Fruit fly (Drosophila melanogaster) whole organism, embryonic: ENCODE data around the gene Kr-h1.

Experiments used
- Awh ChIP-seq: fragments of 200-800 bp; sonication (Bioruptor generic); IDR thresholded peaks from 2 replicates; pipeline ENCODE4, ENCODE4 v1.3.6; 2022; ENCODE audit warnings: missing biosample characterization, missing genetic modification characterization
- Bgb ChIP-seq: fragments of 200-800 bp; sonication (Bioruptor generic); IDR thresholded peaks from 2 replicates; pipeline ENCODE4 v1.3.6; 2022; ENCODE audit warnings: missing biosample characterization, missing genetic modification characterization; ENCODE audit not compliant: partially characterized antibody
- CG10543 ChIP-seq: fragments of 200-800 bp; sonication (Bioruptor generic); optimal IDR thresholded peaks from 3 replicates; lab custom pipeline; 2017; ENCODE audit warnings: missing biosample characterization, mild to moderate bottlenecking, missing genetic modification characterization, moderate library complexity
- CG10654 ChIP-seq: fragments of 200-800 bp; sonication (Bioruptor generic); optimal IDR thresholded peaks from 2 replicates; lab custom pipeline; 2016; ENCODE audit warnings: missing biosample characterization, missing genetic modification characterization
- CG11456 ChIP-seq: fragments of 200-800 bp; sonication (Bioruptor generic); IDR thresholded peaks from 3 replicates; pipeline ENCODE4 v1.3.6; 2022; ENCODE audit warnings: missing biosample characterization, missing genetic modification characterization
- CG12659 ChIP-seq: fragments of 200-800 bp; sonication (Bioruptor generic); optimal IDR thresholded peaks from 3 replicates; lab custom pipeline; 2017; ENCODE audit warnings: mild to moderate bottlenecking, missing biosample characterization, missing genetic modification reagents, missing genetic modification characterization
- CG14441 ChIP-seq: fragments of 200-800 bp; sonication (Bioruptor generic); IDR thresholded peaks from 2 replicates; pipeline ENCODE4 v1.3.6; 2022; ENCODE audit warnings: missing biosample characterization, missing genetic modification characterization
- CG15696 ChIP-seq: fragments of 200-800 bp; sonication (Bioruptor generic); optimal IDR thresholded peaks from 2 replicates; lab custom pipeline; 2019; ENCODE audit warnings: missing biosample characterization, mild to moderate bottlenecking, missing genetic modification characterization, moderate library complexity
- CG16779 ChIP-seq: fragments of 200-800 bp; sonication (Bioruptor generic); IDR thresholded peaks from 2 replicates; pipeline ENCODE4 v1.3.6; 2022; ENCODE audit warnings: missing biosample characterization, missing genetic modification characterization
- CG16813 ChIP-seq: fragments of 200-800 bp; sonication (Bioruptor generic); IDR thresholded peaks from 3 replicates; pipeline ENCODE4 v1.3.6; 2022; ENCODE audit warnings: missing biosample characterization, missing genetic modification characterization; ENCODE audit not compliant: partially characterized antibody
- CG17568 ChIP-seq: fragments of 200-800 bp; sonication (Bioruptor generic); optimal IDR thresholded peaks from 2 replicates; lab custom pipeline; 2018; ENCODE audit warnings: missing biosample characterization, mild to moderate bottlenecking, missing genetic modification characterization, moderate library complexity
- CG18599 ChIP-seq: fragments of 200-800 bp; sonication (Bioruptor generic); optimal IDR thresholded peaks from 3 replicates; lab custom pipeline; 2017; ENCODE audit warnings: missing biosample characterization, missing genetic modification characterization, mild to moderate bottlenecking, moderate library complexity, missing genetic modification reagents
- CG18764 ChIP-seq: fragments of 200-800 bp; sonication (Bioruptor generic); optimal IDR thresholded peaks from 3 replicates; lab custom pipeline; 2016; ENCODE audit warnings: missing biosample characterization, missing genetic modification characterization
- CG2199 ChIP-seq: fragments of 200-800 bp; sonication (Bioruptor generic); IDR thresholded peaks from 3 replicates; pipeline ENCODE4 v1.3.6; 2022; ENCODE audit warnings: missing biosample characterization, missing genetic modification characterization
- CG31224 ChIP-seq: fragments of 200-800 bp; sonication (Bioruptor generic); IDR thresholded peaks from 2 replicates; pipeline ENCODE4 v1.3.6; 2022; ENCODE audit warnings: missing biosample characterization, missing genetic modification characterization
- CG32772 ChIP-seq: fragments of 200-800 bp; sonication (Bioruptor generic); IDR thresholded peaks from 2 replicates; pipeline ENCODE4 v1.3.6; 2022; ENCODE audit warnings: missing biosample characterization, missing genetic modification characterization
- CG3281 ChIP-seq: fragments of 200-800 bp; sonication (Bioruptor generic); optimal IDR thresholded peaks from 3 replicates; lab custom pipeline; 2017; ENCODE audit warnings: missing biosample characterization, mild to moderate bottlenecking, missing genetic modification characterization
- CG4617 ChIP-seq: fragments of 200-800 bp; sonication (Bioruptor generic); optimal IDR thresholded peaks from 3 replicates; lab custom pipeline; 2016; ENCODE audit warnings: missing biosample characterization, missing genetic modification characterization, borderline replicate concordance
- CG5245 ChIP-seq: fragments of 200-800 bp; sonication (Bioruptor generic); optimal IDR thresholded peaks from 3 replicates; lab custom pipeline; 2016; ENCODE audit warnings: missing biosample characterization, missing genetic modification characterization
- CG6254 ChIP-seq: fragments of 200-800 bp; sonication (Bioruptor generic); optimal IDR thresholded peaks from 3 replicates; lab custom pipeline; 2017; ENCODE audit warnings: mild to moderate bottlenecking, missing biosample characterization, missing genetic modification reagents, missing genetic modification characterization
- CG6765 ChIP-seq: fragments of 200-800 bp; sonication (Bioruptor generic); optimal IDR thresholded peaks from 3 replicates; lab custom pipeline; 2017; ENCODE audit warnings: missing biosample characterization, mild to moderate bottlenecking, missing genetic modification characterization
- CG6791 ChIP-seq: fragments of 200-800 bp; sonication (Bioruptor generic); IDR thresholded peaks from 3 replicates; pipeline ENCODE4 v1.3.6; 2022; ENCODE audit warnings: missing biosample characterization, missing genetic modification characterization; ENCODE audit not compliant: partially characterized antibody
- CG6813 ChIP-seq: fragments of 200-800 bp; sonication (Bioruptor generic); optimal IDR thresholded peaks from 2 replicates; lab custom pipeline; 2017; ENCODE audit warnings: missing biosample characterization, missing genetic modification characterization, mild to moderate bottlenecking, moderate library complexity, missing genetic modification reagents
- CG6854 ChIP-seq: fragments of 200-800 bp; sonication (Bioruptor generic); optimal IDR thresholded peaks from 3 replicates; lab custom pipeline; 2017; ENCODE audit warnings: missing biosample characterization, mild to moderate bottlenecking, missing genetic modification characterization
- CG7963 ChIP-seq: fragments of 200-800 bp; sonication (Bioruptor generic); IDR thresholded peaks from 3 replicates; pipeline ENCODE4 v1.3.6; 2022; ENCODE audit warnings: missing biosample characterization, missing genetic modification characterization; ENCODE audit not compliant: partially characterized antibody
- CG8924 ChIP-seq: fragments of 200-800 bp; optimal IDR thresholded peaks from 3 replicates; lab custom pipeline; 2019; ENCODE audit warnings: missing biosample characterization, mild to moderate bottlenecking, missing genetic modification characterization, moderate library complexity
- Dfd ChIP-seq, 2 experiments: fragments of >200 bp; optimal IDR thresholded peaks; 2 replicates each; lab custom pipeline; 2017; ENCODE audit warnings: missing biosample characterization in 2 of 2, missing genetic modification characterization in 2 of 2
- Dll ChIP-seq: fragments of 200-800 bp; sonication (Bioruptor generic); IDR thresholded peaks from 4 replicates; pipeline ENCODE4 v1.3.6; 2022; ENCODE audit warnings: missing biosample characterization, missing genetic modification characterization; ENCODE audit not compliant: partially characterized antibody
- ERR ChIP-seq: fragments of 200-800 bp; sonication (Bioruptor generic); optimal IDR thresholded peaks from 2 replicates; lab custom pipeline; 2016; ENCODE audit warnings: missing biosample characterization, missing genetic modification characterization
- H15 ChIP-seq: fragments of 200-800 bp; sonication (Bioruptor generic); IDR thresholded peaks from 3 replicates; pipeline ENCODE4 v1.3.6; 2022; ENCODE audit warnings: missing biosample characterization, missing genetic modification characterization
- HLHmδ ChIP-seq: fragments of 200-800 bp; sonication (Bioruptor generic); optimal IDR thresholded peaks from 2 replicates; lab custom pipeline; 2018; ENCODE audit warnings: missing biosample characterization, mild to moderate bottlenecking, missing genetic modification characterization, moderate library complexity
- Lhr ChIP-seq: fragments of 200-800 bp; sonication (Bioruptor generic); optimal IDR thresholded peaks from 3 replicates; lab custom pipeline; 2017; ENCODE audit warnings: mild to moderate bottlenecking, missing biosample characterization, missing genetic modification reagents, missing genetic modification characterization
- Med ChIP-seq: fragments of 200-800 bp; sonication (Bioruptor generic); peaks from one replicate; lab custom pipeline; 2016; ENCODE audit warnings: missing biosample characterization, missing genetic modification characterization, mild to moderate bottlenecking, inconsistent platforms, moderate library complexity
- Neu2 ChIP-seq: fragments of 200-800 bp; sonication (Bioruptor generic); optimal IDR thresholded peaks from 3 replicates; lab custom pipeline; 2016; ENCODE audit warnings: missing biosample characterization, missing genetic modification characterization, borderline replicate concordance
- Sox102F ChIP-seq: fragments of 200-800 bp; sonication (Bioruptor generic); optimal IDR thresholded peaks from 2 replicates; lab custom pipeline; 2018; ENCODE audit warnings: missing biosample characterization, mild to moderate bottlenecking, missing genetic modification characterization, moderate library complexity
- Stat92E ChIP-seq, 3 experiments: fragments of >200 bp in 2 of 3; fragments of 200-800 bp in 1 of 3; sonication (Bioruptor generic) in 1 of 3; optimal IDR thresholded peaks; 2 replicates each; lab custom pipeline; 2017 to 2019; ENCODE audit warnings: missing biosample characterization in 3 of 3, missing genetic modification characterization in 3 of 3, mild to moderate bottlenecking in 1 of 3, moderate library complexity in 1 of 3
- ase ChIP-seq: fragments of 200-800 bp; sonication (Bioruptor generic); IDR thresholded peaks from 3 replicates; pipeline ENCODE4 v1.3.6; 2022; ENCODE audit warnings: missing biosample characterization, missing genetic modification characterization
- bab2 ChIP-seq: fragments of 200-800 bp; sonication (Bioruptor generic); optimal IDR thresholded peaks from 2 replicates; lab custom pipeline; 2016; ENCODE audit warnings: missing biosample characterization, missing genetic modification characterization
- cwo ChIP-seq: fragments of 200-800 bp; sonication (Bioruptor generic); optimal IDR thresholded peaks from 3 replicates; lab custom pipeline; 2017; ENCODE audit warnings: missing biosample characterization, missing genetic modification characterization, mild to moderate bottlenecking, moderate library complexity, missing genetic modification reagents
- emc ChIP-seq: fragments of 200-800 bp; sonication (Bioruptor generic); optimal IDR thresholded peaks from 2 replicates; lab custom pipeline; 2016; ENCODE audit warnings: missing biosample characterization, missing genetic modification characterization
- grau ChIP-seq: fragments of 200-800 bp; optimal IDR thresholded peaks from 3 replicates; lab custom pipeline; 2019; ENCODE audit warnings: missing biosample characterization, mild to moderate bottlenecking, missing genetic modification characterization, moderate library complexity
- kni ChIP-seq: fragments of 200-800 bp; sonication (Bioruptor generic); optimal IDR thresholded peaks from 3 replicates; lab custom pipeline; 2017; ENCODE audit warnings: mild to moderate bottlenecking, missing biosample characterization, missing genetic modification reagents, missing genetic modification characterization
- luna ChIP-seq: fragments of 200-800 bp; sonication (Bioruptor generic); optimal IDR thresholded peaks from 2 replicates; lab custom pipeline; 2016; ENCODE audit warnings: missing biosample characterization, missing genetic modification characterization
- mam ChIP-seq: fragments of 200-800 bp; sonication (Bioruptor generic); optimal IDR thresholded peaks from 3 replicates; lab custom pipeline; 2016; ENCODE audit warnings: missing biosample characterization, missing genetic modification characterization
- otp ChIP-seq: fragments of 200-800 bp; sonication (Bioruptor generic); IDR thresholded peaks from 3 replicates; pipeline ENCODE4, ENCODE4 v1.3.6; 2022; ENCODE audit warnings: missing biosample characterization, missing genetic modification characterization
- p53 ChIP-seq: fragments of 200-800 bp; sonication (Bioruptor generic); optimal IDR thresholded peaks from 2 replicates; lab custom pipeline; 2016; ENCODE audit warnings: missing biosample characterization, missing genetic modification characterization
- sd ChIP-seq: fragments of 200-800 bp; sonication (Bioruptor generic); optimal IDR thresholded peaks from 3 replicates; lab custom pipeline; 2018; ENCODE audit warnings: missing biosample characterization, mild to moderate bottlenecking, missing genetic modification characterization, moderate library complexity
- usp ChIP-seq: fragments of >200 bp; optimal IDR thresholded peaks from 2 replicates; lab custom pipeline; 2017; ENCODE audit warnings: missing biosample characterization, missing genetic modification characterization
- z ChIP-seq: fragments of 200-800 bp; sonication (Bioruptor generic); IDR thresholded peaks from 3 replicates; pipeline ENCODE4 v1.3.6; 2022; ENCODE audit warnings: missing biosample characterization, missing genetic modification characterization

Gene Kr-h1

DNA sequence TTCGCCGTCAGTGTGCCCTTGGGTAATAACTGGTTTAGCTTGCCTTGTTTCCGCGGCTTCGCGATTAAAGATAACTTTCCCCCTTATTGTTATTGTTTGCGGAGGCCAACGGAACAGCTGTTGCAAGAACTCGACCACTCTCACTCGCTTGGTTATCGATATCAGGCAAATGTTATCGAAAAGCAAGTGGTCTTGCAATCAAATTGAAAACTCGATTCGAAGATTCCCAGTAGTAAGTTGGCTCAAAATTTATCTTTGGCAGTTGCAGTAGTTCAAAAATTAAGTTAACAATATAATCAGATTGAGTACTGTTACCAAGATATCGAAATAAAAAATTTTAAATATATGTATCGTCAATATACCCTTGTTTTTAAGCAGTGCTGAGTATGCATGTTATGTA lies 16.6 kb upstream of the Kr-h1 start, which contains the start of the genes Fbw5 and CG9147 (continued):
- TF ChIP-seq emc (GFP tag; lab: Kevin White, UChicago) (peak; percentile 98), CG5245 (peak; percentile 100), CG10654 (peak; percentile 99), CG12659 (GFP tag; lab: Kevin White, UChicago) (peak; percentile 100), grau (tag; lab: Kevin White, UChicago) (peak; percentile 99), CG16813 (GFP tag; lab: Robert Waterston, UW) (peak; percentile 46; the same call in 1 of the 3 replicates), CG31224 (GFP tag; lab: Robert Waterston, UW) (peak; percentile 96), CG6854 (GFP tag; lab: Kevin White, UChicago) (peak; percentile 98), otp (GFP tag; lab: Robert Waterston, UW) (peak; percentile 100), bab2 (GFP tag; lab: Kevin White, UChicago) (peak; percentile 100), Dll (GFP tag; lab: Robert Waterston, UW) (peak; percentile 65), Sox102F (GFP tag; lab: Kevin White, UChicago) (peak; percentile 100), kni (GFP tag; lab: Kevin White, UChicago) (peak; percentile 70), mam (GFP tag; lab: Kevin White, UChicago) (peak; percentile 100), CG2199 (GFP tag; lab: Robert Waterston, UW) (peak; percentile 98), HLHmδ (GFP tag; lab: Kevin White, UChicago) (peak; percentile 39), CG8924 (tag; lab: Kevin White, UChicago) (peak; percentile 100), CG16779 (GFP tag; lab: Robert Waterston, UW) (peak; percentile 98), CG3281 (GFP tag; lab: Kevin White, UChicago) (peak; percentile 98), Lhr (GFP tag; lab: Kevin White, UChicago) (peak; percentile 98), CG7963 (peak; percentile 52; the same call in 1 of the 3 replicates), CG17568 (GFP tag; lab: Kevin White, UChicago) (peak; percentile 100), H15 (GFP tag; lab: Robert Waterston, UW) (peak; percentile 99), luna (GFP tag; lab: Kevin White, UChicago) (peak; percentile 99), ase (peak; percentile 99), Bgb (GFP tag; lab: Robert Waterston, UW) (peak; percentile 58; the same call in 1 of the 2 replicates), CG18764 (peak; percentile 98), usp (no peak), CG18599 (GFP tag; lab: Kevin White, UChicago) (peak; percentile 99), p53 (GFP tag; lab: Kevin White, UChicago) (peak; percentile 97), CG6765 (peak; percentile 93), Med (GFP tag; lab: Kevin White, UChicago) (peak; percentile 100), Neu2 (GFP tag; lab: Kevin White, UChicago) (peak; percentile 98), sd (peak; percentile 99), CG6791 (GFP tag; lab: Robert Waterston, UW) (peak; percentile 63; the same call in 1 of the 3 replicates), Dfd (GFP tag; optimal IDR thresholded peaks at IDR 0.05; lab: Kevin White, UChicago) (no peak), CG15696 (tag; lab: Kevin White, UChicago) (peak; percentile 97), z (peak; percentile 86), CG10543 (peak; percentile 93), Stat92E (GFP tag; optimal IDR thresholded peaks at IDR 0.05; lab: Kevin White, UChicago) (peak in 1 of 3 experiments; percentile 99), CG32772 (GFP tag; lab: Robert Waterston, UW) (peak; percentile 99), CG4617 (GFP tag; lab: Kevin White, UChicago) (peak; percentile 100), CG11456 (GFP tag; lab: Robert Waterston, UW) (peak; percentile 100), ERR (GFP tag; lab: Kevin White, UChicago) (peak; percentile 99), CG6254 (peak; percentile 95), CG14441 (peak; percentile 99), Awh (GFP tag; lab: Robert Waterston, UW) (peak; percentile 99), cwo (GFP tag; lab: Kevin White, UChicago) (peak; percentile 97), CG6813 (GFP tag; lab: Kevin White, UChicago) (peak; percentile 98)
